Worm (Caenorhabditis elegans): ENCODE results near the gene stt-3.

DNA sequence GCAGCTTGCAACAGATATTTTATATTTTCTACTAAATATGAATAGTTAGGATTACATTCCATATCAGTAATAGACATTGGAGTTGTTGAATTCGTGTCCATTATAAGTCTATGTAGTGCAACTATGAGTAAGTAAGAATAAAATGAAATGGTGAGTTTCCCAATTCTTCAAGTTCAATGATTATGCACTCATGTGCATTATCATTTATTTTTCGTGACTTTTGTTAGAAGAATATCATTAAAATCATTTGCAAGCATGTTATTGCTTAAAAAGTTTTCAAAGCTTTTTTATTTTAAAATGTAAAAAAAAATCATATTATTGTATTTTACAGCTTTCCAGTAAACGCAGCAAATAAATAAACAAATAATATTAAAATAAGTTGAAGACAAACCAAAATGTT, 8.2 kb downstream of the stt-3 start, which contains the start of gene srg-9:
- TF ChIP-seq ceh-18 (tag; optimal IDR thresholded peaks at IDR 0.05) (no peak), npax-4 (tag; optimal IDR thresholded peaks at IDR 0.05) (no peak), pag-3 (tag; optimal IDR thresholded peaks at IDR 0.05; ENCODE audit: borderline replicate concordance) (no peak), dmd-4 (tag; optimal IDR thresholded peaks at IDR 0.05; ENCODE audit: borderline replicate concordance) (no peak), lin-11 (tag; optimal IDR thresholded peaks at IDR 0.05) (no peak), fkh-10 (GFP tag; optimal IDR thresholded peaks at IDR 0.05) (no peak), pqm-1 (tag; optimal IDR thresholded peaks at IDR 0.05) (no peak), elt-2 (tag; optimal IDR thresholded peaks at IDR 0.05) (no peak), K09A11.1 (tag; optimal IDR thresholded peaks at IDR 0.05; ENCODE audit: insufficient read depth) (no peak), C08G9.2 (tag; optimal IDR thresholded peaks at IDR 0.05) (no peak), lim-6 (tag; optimal IDR thresholded peaks at IDR 0.05) (no peak), unc-86 (tag; optimal IDR thresholded peaks at IDR 0.05) (no peak)
